Worm (Caenorhabditis elegans): Measurements from ENCODE around the gene spe-45.

ce11 chrIV:12398437-12398836 lies 8.5 kb upstream of the spe-45 start, which contains the start of gene acs-20:
- TF ChIP-seq him-1 (tag; optimal IDR thresholded peaks at IDR 0.05), result no peak
- no peak for TF ChIP-seq W03F9.2 (tag; optimal IDR thresholded peaks at IDR 0.05)

All from whole organism, L4/young adult.